Worm (Caenorhabditis elegans) whole organism, early embryonic: Measurements from ENCODE around the gene fli-1.

Experiments
- F13C5.2 ChIP-seq: sonication (generic microtip); optimal IDR thresholded peaks from 2 replicates; lab custom pipeline; 2017; ENCODE audit warnings: mild to moderate bottlenecking, missing genetic modification characterization, inconsistent platforms, missing compliant biosample characterization
- aly-1 ChIP-seq: sonication (generic microtip); optimal IDR thresholded peaks from 2 replicates; lab custom pipeline; 2016; ENCODE audit warnings: missing genetic modification characterization, missing compliant biosample characterization
- ama-1 ChIP-seq: fragments of 150-350 bp; optimal IDR thresholded peaks from 2 replicates; lab custom pipeline; 2014
- ets-7 ChIP-seq: sonication (generic microtip); optimal IDR thresholded peaks from 2 replicates; lab custom pipeline; 2016; ENCODE audit warnings: missing genotype, missing genetic modification characterization, missing compliant biosample characterization
- hmg-4 ChIP-seq: fragments of 200-800 bp; sonication (Bioruptor generic); optimal IDR thresholded peaks from 2 replicates; lab custom pipeline; 2018; ENCODE audit warnings: mild to moderate bottlenecking, missing genetic modification characterization, missing compliant biosample characterization
- pes-1 ChIP-seq: fragments of 200-800 bp; sonication (Bioruptor generic); IDR thresholded peaks from 2 replicates; pipeline ENCODE4 v1.3.6; 2022; ENCODE audit warnings: missing genetic modification reagents, missing genetic modification characterization, missing compliant biosample characterization
- scrt-1 ChIP-seq: fragments of 200-800 bp; sonication (Bioruptor generic); IDR thresholded peaks from 2 replicates; pipeline ENCODE4 v1.3.6; 2022; ENCODE audit warnings: missing genetic modification characterization, missing compliant biosample characterization
- tbx-11 ChIP-seq: fragments of 200-800 bp; sonication (Bioruptor generic); IDR thresholded peaks from 2 replicates; pipeline ENCODE4 v1.3.6; 2022; ENCODE audit warnings: missing genetic modification characterization, missing compliant biosample characterization
- tra-4 ChIP-seq: sonication (generic microtip); optimal IDR thresholded peaks from 2 replicates; lab custom pipeline; 2017; ENCODE audit warnings: missing genetic modification characterization, missing compliant biosample characterization

DNA sequence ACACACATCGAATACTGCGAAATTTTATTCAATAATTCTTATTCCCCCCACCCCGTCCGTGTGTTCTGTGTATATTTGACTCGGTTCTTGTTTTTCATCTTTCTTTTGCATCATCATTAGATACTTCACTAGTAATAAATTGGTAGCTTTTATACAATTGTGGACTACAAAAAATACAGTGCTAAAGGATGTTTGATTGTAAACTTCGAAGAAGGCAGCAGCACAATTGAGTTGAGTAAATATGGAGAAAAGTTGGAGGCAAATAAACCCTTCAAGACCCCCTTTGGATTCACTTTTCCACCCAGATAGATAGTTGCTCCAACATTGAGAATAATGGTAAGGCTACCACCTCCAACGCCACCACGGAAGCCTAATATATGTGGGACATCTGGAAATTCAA, 9.8 kb upstream of the fli-1 start, which contains the start of gene B0303.7:
- no peak for TF ChIP-seq aly-1 (tag; lab: Kevin White, UChicago)
- no peak for TF ChIP-seq ama-1 (lab: Kevin White, UChicago)
- TF ChIP-seq scrt-1 (GFP tag; lab: Robert Waterston, UW), result no peak
- no peak for TF ChIP-seq hmg-4 (GFP tag; lab: Kevin White, UChicago)
- TF ChIP-seq pes-1 (GFP tag; lab: Robert Waterston, UW), result no peak
- no peak for TF ChIP-seq ets-7
- TF ChIP-seq tbx-11 (GFP tag; lab: Robert Waterston, UW), result no peak
- TF ChIP-seq tra-4 (tag; lab: Kevin White, UChicago), result no peak
- no peak for TF ChIP-seq F13C5.2 (tag; lab: Kevin White, UChicago)
